Fruit fly (Drosophila melanogaster) S2 (cell line): Measurements from ENCODE around the gene Snap24.

Source experiments
- CG8478 ChIP-seq: fragments of >200 bp; optimal IDR thresholded peaks from 2 replicates; lab custom pipeline; 2018
- CTCF ChIP-seq, 2 experiments: fragments of >200 bp; optimal IDR thresholded peaks; 2 replicates each; lab custom pipeline; 2018

DNA sequence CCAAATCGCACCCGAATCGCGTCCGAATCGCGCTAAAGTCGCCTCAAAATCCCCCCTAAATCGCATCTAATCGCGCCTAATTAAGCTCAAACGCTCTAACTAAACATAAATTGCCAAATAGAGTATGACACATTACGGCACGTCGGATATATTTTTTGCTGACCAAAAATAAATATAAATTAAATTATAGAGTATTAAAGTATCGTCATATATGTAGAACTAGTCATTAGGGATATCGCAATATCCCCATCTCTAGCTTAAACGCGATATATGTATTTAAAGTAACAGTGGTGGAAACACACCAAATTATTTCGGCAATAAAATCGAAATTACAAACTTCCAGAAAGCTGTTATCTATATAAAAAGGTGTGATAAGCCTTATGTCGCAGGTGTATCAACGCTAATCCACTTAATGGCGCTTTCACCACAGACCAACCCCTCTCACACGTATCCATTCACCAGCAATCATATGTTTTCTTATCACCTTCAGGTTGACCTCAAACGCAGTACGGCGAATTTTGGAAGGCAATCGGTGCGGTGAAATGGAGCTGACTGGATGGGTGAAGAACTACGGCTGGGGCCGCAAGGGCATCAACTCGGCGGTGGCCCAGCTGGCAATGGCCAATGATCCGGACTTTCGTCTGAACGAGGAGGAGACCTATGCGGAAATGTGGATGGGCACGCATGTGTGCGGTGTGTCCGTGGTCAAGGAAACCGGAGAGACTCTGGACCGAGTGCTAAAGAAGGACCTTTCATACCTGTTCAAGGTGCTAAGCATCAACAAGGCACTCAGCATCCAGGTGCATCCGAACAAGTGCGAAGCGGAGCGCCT is 3.4 kb downstream of the Snap24 start, which contains the start of gene Mpi:
- TF ChIP-seq CG8478 (lab: Kevin White, UChicago) (no peak), CTCF (optimal IDR thresholded peaks at IDR 0.05; lab: Kevin White, UChicago) (no peak)
